Worm (Caenorhabditis elegans): ENCODE measurements around the gene T05C12.4.

T05C12.4 gene

ce11 chrII:8216433-8216832 is 36.3 kb upstream of the T05C12.4 start, which contains the start of gene M110.3 (continued):
- TF ChIP-seq lin-15B (tag; optimal IDR thresholded peaks at IDR 0.05) (no peak), dpl-1 (GFP tag; optimal IDR thresholded peaks at IDR 0.05) (peak; percentile 53), mxl-3 (GFP tag; optimal IDR thresholded peaks at IDR 0.05) (no peak), lsy-2 (tag; optimal IDR thresholded peaks at IDR 0.05) (peak in 1 of 2 experiments; percentile 76), nhr-28 (tag; optimal IDR thresholded peaks at IDR 0.05) (peak; percentile 17), ceh-32 (tag; optimal IDR thresholded peaks at IDR 0.05; ENCODE audit: poor library complexity) (no peak)

ce11 chrII:8214367-8214766 is 34.2 kb upstream of the T05C12.4 start, which contains the start of gene M110.10:
Gene M110.10, minus strand, starts transcription at chrII:8214467.
- TF ChIP-seq unc-62 (GFP tag; optimal IDR thresholded peaks at IDR 0.05 in 1 of 2) (peak in 1 of 2 experiments; percentile 71), unc-62 (tag; optimal IDR thresholded peaks at IDR 0.05) (no peak), hmg-1.1 (GFP tag; IDR thresholded peaks at IDR 0.05) (no peak), Y5F2A.4 (GFP tag; optimal IDR thresholded peaks at IDR 0.05) (no peak), aha-1 (tag) (peak; percentile 6), hlh-30 (tag; optimal IDR thresholded peaks at IDR 0.05; ENCODE audit: insufficient read depth) (no peak), lim-7 (GFP tag; IDR thresholded peaks at IDR 0.05) (no peak), jun-1 (tag; optimal IDR thresholded peaks at IDR 0.05) (no peak), fkh-10 (GFP tag; optimal IDR thresholded peaks at IDR 0.05) (no peak)

- TF ChIP-seq zfp-2 (tag; optimal IDR thresholded peaks at IDR 0.05) (no peak), nhr-11 (tag; optimal IDR thresholded peaks at IDR 0.05) (no peak), T26A8.4 (GFP tag; IDR thresholded peaks at IDR 0.05) (no peak), php-3 (GFP tag; IDR thresholded peaks at IDR 0.05) (no peak), pqm-1 (tag; optimal IDR thresholded peaks at IDR 0.05) (no peak), unc-62 (GFP tag; optimal IDR thresholded peaks at IDR 0.05 in 1 of 2) (no peak), unc-62 (tag; optimal IDR thresholded peaks at IDR 0.05) (no peak), ceh-32 (tag; optimal IDR thresholded peaks at IDR 0.05; ENCODE audit: poor library complexity) (no peak), lir-3 (tag; optimal IDR thresholded peaks at IDR 0.05) (no peak), dve-1 (tag; optimal IDR thresholded peaks at IDR 0.05; ENCODE audit: insufficient read depth) (no peak), pha-4 (GFP tag; IDR thresholded peaks at IDR 0.05) (no peak), pha-4 (tag; optimal IDR thresholded peaks at IDR 0.05) (no peak), hlh-11 (tag; optimal IDR thresholded peaks at IDR 0.05) (no peak), ZK546.5 (tag; optimal IDR thresholded peaks at IDR 0.05) (no peak), spr-1 (tag; optimal IDR thresholded peaks at IDR 0.05) (no peak), snpc-1.2 (GFP tag; IDR thresholded peaks at IDR 0.05) (no peak), tag-97 (GFP tag; IDR thresholded peaks at IDR 0.05) (no peak), ceh-20 (GFP tag; IDR thresholded peaks at IDR 0.05) (no peak), F37D6.2 (tag; optimal IDR thresholded peaks at IDR 0.05) (no peak), skn-1 (tag; optimal IDR thresholded peaks at IDR 0.05) (no peak), attf-4 (tag; optimal IDR thresholded peaks at IDR 0.05) (no peak)
Measured at ce11 chrII:8212680-8213079, 32.5 kb upstream of the T05C12.4 start, which contains the start of gene twk-3. Gene twk-3, minus strand, starts transcription at chrII:8212780.

ce11 chrII:8209476-8209875 is 29.3 kb upstream of the T05C12.4 start, which contains the start of gene M110.8:
Gene M110.8, minus strand, starts transcription at chrII:8209576.
- TF ChIP-seq pha-4 (GFP tag; IDR thresholded peaks at IDR 0.05) (no peak), pha-4 (tag; optimal IDR thresholded peaks at IDR 0.05) (no peak), lin-39 (tag; optimal IDR thresholded peaks at IDR 0.05) (no peak), fos-1 (tag; optimal IDR thresholded peaks at IDR 0.05) (no peak), saeg-2 (GFP tag; IDR thresholded peaks at IDR 0.05) (no peak), ceh-82 (tag; optimal IDR thresholded peaks at IDR 0.05) (no peak), nhr-28 (tag; optimal IDR thresholded peaks at IDR 0.05) (no peak), zip-2 (tag; optimal IDR thresholded peaks at IDR 0.05) (no peak), lsy-2 (tag; optimal IDR thresholded peaks at IDR 0.05) (no peak), fkh-10 (GFP tag; optimal IDR thresholded peaks at IDR 0.05) (no peak), aly-2 (tag; optimal IDR thresholded peaks at IDR 0.05) (no peak), F37D6.2 (tag; optimal IDR thresholded peaks at IDR 0.05) (no peak), lin-15B (tag; optimal IDR thresholded peaks at IDR 0.05) (no peak), mdt-29 (GFP tag; IDR thresholded peaks at IDR 0.05) (no peak), ces-1 (GFP tag; optimal IDR thresholded peaks at IDR 0.05) (no peak), lin-13 (GFP tag; optimal IDR thresholded peaks at IDR 0.05) (no peak), madf-9 (GFP tag; conservative IDR thresholded peaks at IDR 0.05) (no peak)
